Worm (Caenorhabditis elegans) whole organism, midembryonic: ENCODE measurements around the gene C17A2.7.

Source experiments
- T22C8.4 ChIP-seq: fragments of 200-800 bp; sonication (Bioruptor generic); IDR thresholded peaks from 2 replicates; pipeline ENCODE4 v1.3.6; 2022; ENCODE audit warnings: missing genetic modification characterization, missing compliant biosample characterization
- cog-1 ChIP-seq: sonication (generic microtip); optimal IDR thresholded peaks from 2 replicates; lab custom pipeline; 2016; ENCODE audit warnings: missing genetic modification characterization, missing compliant biosample characterization
- flt-1 ChIP-seq: fragments of 200-800 bp; sonication (Bioruptor generic); IDR thresholded peaks from 2 replicates; pipeline ENCODE4 v1.3.6; 2022; ENCODE audit warnings: missing genetic modification characterization, missing compliant biosample characterization
- klf-2 ChIP-seq: fragments of 200-800 bp; sonication (Bioruptor generic); conservative IDR thresholded peaks from 2 replicates; pipeline ENCODE4 v1.3.6; 2022; ENCODE audit warnings: missing genetic modification reagents, missing genetic modification characterization, missing compliant biosample characterization
- med-1 ChIP-seq: sonication (generic microtip); optimal IDR thresholded peaks from 2 replicates; lab custom pipeline; 2017; ENCODE audit warnings: missing genetic modification characterization, mild to moderate bottlenecking, missing compliant biosample characterization, antibody characterized with exemption, missing genetic modification reagents; ENCODE audit not compliant: insufficient read depth
- ref-1 ChIP-seq: fragments of 200-800 bp; sonication (Bioruptor generic); conservative IDR thresholded peaks from 2 replicates; pipeline ENCODE4 v1.3.6; 2022; ENCODE audit warnings: missing genetic modification reagents, missing genetic modification characterization, missing compliant biosample characterization
- tab-1 ChIP-seq: fragments of 200-800 bp; sonication (Bioruptor generic); IDR thresholded peaks from 2 replicates; pipeline ENCODE4 v1.3.6; 2022; ENCODE audit warnings: missing genetic modification characterization, missing compliant biosample characterization
- ztf-23 ChIP-seq: fragments of 200-800 bp; sonication (Bioruptor generic); IDR thresholded peaks from 2 replicates; pipeline ENCODE4 v1.3.6; 2022; ENCODE audit warnings: missing genetic modification reagents, missing genetic modification characterization, missing compliant biosample characterization
- ztf-29 ChIP-seq: fragments of 200-800 bp; sonication (Bioruptor generic); IDR thresholded peaks from 2 replicates; pipeline ENCODE4 v1.3.6; 2022; ENCODE audit warnings: missing genetic modification reagents, missing genetic modification characterization, missing compliant biosample characterization

Gene C17A2.7

DNA sequence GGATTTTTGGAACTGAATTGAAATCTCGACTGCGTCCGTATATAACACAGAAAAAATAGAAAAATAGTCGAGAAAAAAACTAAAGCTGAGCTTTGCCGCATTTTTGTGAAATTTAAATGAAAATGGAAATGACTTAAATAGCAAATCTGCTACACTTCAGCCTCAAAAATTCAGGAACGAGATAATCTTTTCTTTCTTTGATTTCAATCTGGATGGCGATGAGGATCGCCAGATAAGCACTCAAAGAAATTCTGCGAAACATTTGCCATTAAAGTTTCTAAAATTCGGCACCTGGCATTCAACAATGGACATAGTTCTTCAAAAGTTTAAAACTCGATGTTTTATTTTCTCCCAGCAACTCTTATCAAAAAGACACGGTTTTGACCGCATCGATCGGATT is at the start of gene C17A2.7, which contains the start of gene C17A2.3:
C17A2.7 (minus strand) TSS at position 101 of the 400 bp plus-strand sequence.
C17A2.3 (plus strand) TSS at position 305 of the 400 bp plus-strand sequence.
- TF ChIP-seq T22C8.4 (GFP tag; lab: Robert Waterston, UW), result no peak
- no peak for TF ChIP-seq cog-1 (tag; lab: Kevin White, UChicago)
- TF ChIP-seq ref-1 (GFP tag; lab: Robert Waterston, UW), result no peak
- TF ChIP-seq ztf-29 (GFP tag; lab: Robert Waterston, UW), result no peak
- TF ChIP-seq med-1 (GFP tag; lab: Kevin White, UChicago), result no peak
- no peak for TF ChIP-seq flt-1 (GFP tag; lab: Robert Waterston, UW)
- no peak for TF ChIP-seq tab-1
- no peak for TF ChIP-seq ztf-23 (GFP tag; lab: Robert Waterston, UW)
- TF ChIP-seq klf-2 (GFP tag; lab: Robert Waterston, UW), result no peak

DNA sequence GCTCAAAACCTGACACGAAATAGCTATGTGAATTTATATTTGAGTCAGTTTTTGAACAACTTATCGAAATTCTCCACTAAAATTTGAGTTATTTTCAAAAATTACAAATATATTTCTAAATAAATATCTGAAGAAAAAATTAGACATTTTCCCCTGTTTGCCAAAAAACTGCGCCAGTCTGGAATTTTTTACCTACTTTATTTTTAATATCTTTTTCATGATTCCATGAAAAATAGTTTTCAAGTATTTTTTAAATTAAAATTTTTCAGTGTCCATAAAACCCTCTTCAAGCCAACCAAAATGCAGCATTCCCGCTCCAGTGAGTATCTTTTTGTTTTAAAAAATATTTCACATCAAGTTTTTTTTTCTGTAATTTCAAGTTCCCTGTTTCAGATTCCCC is 47.9 kb upstream of the C17A2.7 start, which contains the start of gene F53C3.8:
F53C3.8 (plus strand) TSS at position 301 of the 400 bp plus-strand sequence.
- TF ChIP-seq ref-1 (GFP tag; lab: Robert Waterston, UW), result no peak
- no peak for TF ChIP-seq T22C8.4 (GFP tag; lab: Robert Waterston, UW)
- TF ChIP-seq ztf-29 (GFP tag; lab: Robert Waterston, UW), result no peak
- no peak for TF ChIP-seq ztf-23 (GFP tag; lab: Robert Waterston, UW)
- TF ChIP-seq flt-1 (GFP tag; lab: Robert Waterston, UW), result no peak
- TF ChIP-seq cog-1 (tag; lab: Kevin White, UChicago), result no peak
- no peak for TF ChIP-seq klf-2 (GFP tag; lab: Robert Waterston, UW)
- TF ChIP-seq med-1 (GFP tag; lab: Kevin White, UChicago), result no peak
- TF ChIP-seq tab-1, result no peak

DNA sequence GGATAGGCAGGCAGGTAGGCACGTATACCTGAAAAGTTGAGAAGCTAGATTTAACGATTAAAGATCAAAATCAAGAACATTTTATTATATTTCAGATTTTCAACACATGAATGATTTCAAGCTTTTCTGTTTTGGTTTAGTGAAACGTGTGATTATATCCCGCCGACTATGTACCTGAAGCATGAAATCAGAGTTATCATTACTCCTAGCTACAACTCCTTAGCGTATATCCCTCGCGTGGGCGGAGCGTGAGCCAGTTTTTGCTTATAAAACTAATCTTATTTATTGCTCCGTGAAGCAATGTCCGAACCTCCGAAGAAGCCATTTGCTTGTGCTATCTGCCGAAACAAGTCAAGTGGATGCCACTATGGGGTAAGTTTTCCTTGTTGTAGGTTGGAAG is 36.7 kb upstream of the C17A2.7 start, which contains the start of gene nhr-166:
nhr-166 (plus strand) TSS at position 301 of the 400 bp plus-strand sequence.
- TF ChIP-seq ztf-23 (GFP tag; lab: Robert Waterston, UW) (no peak), med-1 (GFP tag; lab: Kevin White, UChicago) (no peak), cog-1 (tag; lab: Kevin White, UChicago) (no peak), klf-2 (GFP tag; lab: Robert Waterston, UW) (no peak), flt-1 (GFP tag; lab: Robert Waterston, UW) (no peak), tab-1 (no peak), ztf-29 (GFP tag; lab: Robert Waterston, UW) (no peak), T22C8.4 (GFP tag; lab: Robert Waterston, UW) (no peak), ref-1 (GFP tag; lab: Robert Waterston, UW) (no peak)

DNA sequence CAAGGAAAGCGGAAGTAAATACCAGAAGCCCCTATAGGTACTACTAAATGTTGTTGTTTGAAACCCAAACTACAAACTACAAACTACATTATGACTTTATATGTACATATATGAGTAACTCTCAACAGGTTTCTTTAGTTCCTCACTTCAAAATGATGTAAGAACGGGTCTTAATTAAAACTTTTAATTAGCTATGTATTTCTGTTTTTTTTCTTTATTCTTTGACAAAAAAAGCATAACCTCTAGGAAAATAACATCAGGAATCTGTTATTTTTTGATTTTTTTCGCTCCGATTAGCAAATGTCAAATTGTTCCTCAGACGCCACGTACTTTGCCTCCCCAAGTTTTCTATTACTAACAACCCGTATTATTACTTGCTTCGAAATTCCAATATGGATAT is 35.1 kb upstream of the C17A2.7 start, which contains the start of gene srh-250:
srh-250 (plus strand) TSS at position 301 of the 400 bp plus-strand sequence.
- TF ChIP-seq tab-1 (no peak), klf-2 (GFP tag; lab: Robert Waterston, UW) (no peak), med-1 (GFP tag; lab: Kevin White, UChicago) (no peak), cog-1 (tag; lab: Kevin White, UChicago) (no peak), ztf-29 (GFP tag; lab: Robert Waterston, UW) (no peak), T22C8.4 (GFP tag; lab: Robert Waterston, UW) (no peak), ztf-23 (GFP tag; lab: Robert Waterston, UW) (no peak), flt-1 (GFP tag; lab: Robert Waterston, UW) (no peak), ref-1 (GFP tag; lab: Robert Waterston, UW) (no peak)

DNA sequence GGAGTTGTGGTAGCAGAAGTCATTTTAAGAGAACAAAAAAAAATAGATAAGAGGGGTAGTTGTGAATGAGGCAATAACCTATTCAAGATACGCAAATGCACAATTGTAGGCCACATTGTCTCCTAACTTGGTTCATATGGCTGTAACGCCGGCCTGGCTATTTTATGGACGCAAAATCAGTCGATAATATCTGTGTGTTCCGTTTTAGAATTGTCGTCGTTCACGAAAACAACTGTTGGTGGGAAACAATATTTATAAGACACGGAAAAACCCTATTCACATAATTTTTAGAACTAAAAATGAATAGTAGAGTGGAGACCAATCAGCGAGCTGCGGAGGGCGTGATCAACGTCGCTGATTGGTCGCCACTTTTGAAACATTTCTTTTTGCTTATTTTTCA is 34.7 kb upstream of the C17A2.7 start, which contains the start of gene sdz-7:
sdz-7 (minus strand) TSS at position 101 of the 400 bp plus-strand sequence.
- TF ChIP-seq T22C8.4 (GFP tag; lab: Robert Waterston, UW) (no peak), klf-2 (GFP tag; lab: Robert Waterston, UW) (no peak), ztf-29 (GFP tag; lab: Robert Waterston, UW) (no peak), ref-1 (GFP tag; lab: Robert Waterston, UW) (no peak), cog-1 (tag; lab: Kevin White, UChicago) (no peak), flt-1 (GFP tag; lab: Robert Waterston, UW) (no peak), med-1 (GFP tag; lab: Kevin White, UChicago) (no peak)

DNA sequence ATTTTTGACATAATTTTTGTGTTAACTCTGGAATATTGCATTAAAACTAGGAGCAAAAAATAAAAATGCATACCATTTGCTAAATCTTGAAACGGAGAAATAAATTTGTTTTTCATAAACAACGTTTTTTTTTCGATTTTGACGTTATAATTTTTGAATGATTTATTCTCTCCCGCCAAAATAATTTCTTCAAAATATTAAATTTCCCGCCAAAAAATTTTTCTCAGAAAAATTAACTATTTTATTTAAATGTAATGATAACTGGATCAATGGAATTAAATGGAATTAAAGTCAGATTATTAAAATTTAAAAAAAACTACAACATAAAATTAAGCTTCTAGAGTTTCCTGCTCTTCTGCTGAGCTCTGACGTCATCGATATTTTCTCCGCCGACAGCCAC is 33.9 kb upstream of the C17A2.7 start, which contains the start of gene nep-3:
nep-3 (minus strand) TSS at position 101 of the 400 bp plus-strand sequence.
- no peak for TF ChIP-seq med-1 (GFP tag; lab: Kevin White, UChicago)
- TF ChIP-seq ztf-23 (GFP tag; lab: Robert Waterston, UW), result no peak
- TF ChIP-seq klf-2 (GFP tag; lab: Robert Waterston, UW), result no peak
- no peak for TF ChIP-seq flt-1 (GFP tag; lab: Robert Waterston, UW)
- TF ChIP-seq ztf-29 (GFP tag; lab: Robert Waterston, UW), result no peak
- no peak for TF ChIP-seq ref-1 (GFP tag; lab: Robert Waterston, UW)
- no peak for TF ChIP-seq cog-1 (tag; lab: Kevin White, UChicago)
- no peak for TF ChIP-seq T22C8.4 (GFP tag; lab: Robert Waterston, UW)
- no peak for TF ChIP-seq tab-1

DNA sequence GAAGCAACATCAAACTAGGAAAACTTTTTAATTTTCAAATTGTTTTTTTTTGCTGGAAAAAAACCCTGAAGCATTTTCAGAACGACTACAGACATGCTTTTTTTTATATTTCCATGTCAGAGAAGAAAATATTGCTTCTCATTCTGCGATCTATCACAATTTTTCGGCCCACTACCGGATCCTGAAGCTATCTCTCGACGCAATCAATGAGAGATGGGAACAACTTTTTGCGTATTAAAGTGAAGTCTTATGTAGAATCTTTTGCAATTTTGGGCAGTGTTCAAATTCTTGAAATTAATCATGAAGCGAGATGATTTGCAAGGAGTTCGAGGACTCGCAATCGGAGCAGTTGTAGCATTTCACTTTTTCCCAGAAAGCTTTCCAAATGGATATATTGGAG is 26.4 kb upstream of the C17A2.7 start, which contains the start of gene oac-10:
oac-10 (plus strand) TSS at position 301 of the 400 bp plus-strand sequence.
- TF ChIP-seq T22C8.4 (GFP tag; lab: Robert Waterston, UW) (no peak), cog-1 (tag; lab: Kevin White, UChicago) (no peak), med-1 (GFP tag; lab: Kevin White, UChicago) (no peak), flt-1 (GFP tag; lab: Robert Waterston, UW) (no peak), klf-2 (GFP tag; lab: Robert Waterston, UW) (no peak), ztf-29 (GFP tag; lab: Robert Waterston, UW) (no peak), tab-1 (no peak), ztf-23 (GFP tag; lab: Robert Waterston, UW) (no peak), ref-1 (GFP tag; lab: Robert Waterston, UW) (no peak)

DNA sequence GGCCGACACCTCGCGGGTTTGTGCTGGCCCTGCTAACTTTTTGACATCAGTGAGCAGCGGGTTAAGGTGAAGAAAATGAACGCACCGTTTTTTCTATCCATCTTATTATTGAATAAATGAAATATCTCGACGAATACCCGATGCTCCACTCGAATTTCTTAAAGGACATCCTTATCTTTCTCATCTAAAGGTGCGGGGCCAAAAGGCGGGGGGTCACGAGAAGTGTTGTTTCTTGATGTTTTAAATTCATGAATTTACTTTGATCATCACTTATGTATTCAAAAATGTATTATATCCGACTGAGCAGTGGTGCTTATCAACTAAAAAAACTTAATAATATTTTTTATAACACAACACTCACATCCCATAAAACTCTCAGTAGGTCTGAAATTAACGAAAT is 21.4 kb upstream of the C17A2.7 start, which contains the start of gene nhr-261:
nhr-261 (minus strand) TSS at position 101 of the 400 bp plus-strand sequence.
- TF ChIP-seq klf-2 (GFP tag; lab: Robert Waterston, UW), result no peak
- TF ChIP-seq cog-1 (tag; lab: Kevin White, UChicago), result no peak
- TF ChIP-seq ref-1 (GFP tag; lab: Robert Waterston, UW), result no peak
- TF ChIP-seq flt-1 (GFP tag; lab: Robert Waterston, UW), result no peak
- no peak for TF ChIP-seq med-1 (GFP tag; lab: Kevin White, UChicago)
